Fruit fly (Drosophila melanogaster) whole organism, wandering third instar larva: ENCODE data around the gene fabp.

Experiments
- OdsH ChIP-seq: fragments of 200-800 bp; sonication (Bioruptor generic); optimal IDR thresholded peaks from 2 replicates; lab custom pipeline; 2016; ENCODE audit warnings: missing biosample characterization, mild to moderate bottlenecking, missing genetic modification characterization
- dsf ChIP-seq: sonication (Bioruptor generic); optimal IDR thresholded peaks from 2 replicates; lab custom pipeline; 2016; ENCODE audit warnings: missing biosample characterization, missing genetic modification characterization, borderline replicate concordance
- fru ChIP-seq: fragments of 200-800 bp; sonication (Bioruptor generic); optimal IDR thresholded peaks from 3 replicates; lab custom pipeline; 2016; ENCODE audit warnings: missing biosample characterization, mild to moderate bottlenecking, missing genetic modification characterization
- pan ChIP-seq: fragments of >200 bp; optimal IDR thresholded peaks from 2 replicates; lab custom pipeline; 2017
- usp ChIP-seq: fragments of >200 bp; optimal IDR thresholded peaks from 2 replicates; lab custom pipeline; 2017; ENCODE audit warnings: missing biosample characterization, missing genetic modification characterization

dm6 chr3R:11542899-11543619 lies 23.8 kb downstream of the fabp start, which contains the start of gene dpr4:
- TF ChIP-seq fru (GFP tag; lab: Kevin White, UChicago) = no peak
- TF ChIP-seq usp (GFP tag; lab: Kevin White, UChicago) = no peak
- no peak for TF ChIP-seq dsf (GFP tag; lab: Kevin White, UChicago)
- TF ChIP-seq pan (lab: Kevin White, UChicago) = no peak
- no peak for TF ChIP-seq OdsH (GFP tag; lab: Kevin White, UChicago)
